Worm (Caenorhabditis elegans) whole organism, dauer: ENCODE results near the gene mars-1.

ENCODE experiments used
- unc-62 ChIP-seq: sonication (generic microtip); optimal IDR thresholded peaks from 2 replicates; lab custom pipeline; 2017; ENCODE audit warnings: missing biosample characterization, missing genetic modification reagents, missing genetic modification characterization

The mars-1 gene

DNA sequence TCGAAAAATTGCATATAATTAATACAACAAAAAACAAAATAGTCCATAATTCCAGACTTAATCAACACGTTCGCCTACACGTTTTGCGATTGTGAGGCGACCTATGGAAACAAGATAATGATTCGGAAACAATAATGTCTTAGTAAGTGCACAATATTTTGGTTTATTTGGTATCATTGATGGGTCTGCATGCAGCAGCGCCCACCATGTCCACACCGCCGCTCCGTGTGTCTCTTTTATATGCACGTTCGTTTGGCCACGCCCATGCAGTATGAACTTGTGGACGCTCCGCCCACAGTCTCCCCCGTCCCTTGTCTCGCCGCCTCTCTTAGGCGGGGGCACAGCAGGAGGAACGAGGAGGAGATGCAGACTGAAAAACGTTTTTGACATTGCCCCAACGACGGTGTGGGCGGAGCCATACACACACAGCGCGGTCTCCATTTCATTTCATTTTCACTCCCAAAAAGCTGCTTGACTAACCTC lies 41.1 kb downstream of the mars-1 start, which contains the start of gene mig-38:
Gene mig-38 (plus strand): TSS at position 54 of the 483 bp plus-strand sequence.
- TF ChIP-seq unc-62 (GFP tag; lab: Kevin White, UChicago), result no peak

- TF ChIP-seq unc-62 (GFP tag; lab: Kevin White, UChicago), result no peak
Measured at ce11 chrIV:11593415-11594190, 41.7 kb downstream of the mars-1 start, which contains the start of gene F40F11.3. F40F11.3 (minus strand) TSS chrIV:11594003.

- no peak for TF ChIP-seq unc-62 (GFP tag; lab: Kevin White, UChicago)
Measured at ce11 chrIV:11592820-11593219, 42.5 kb downstream of the mars-1 start.

DNA sequence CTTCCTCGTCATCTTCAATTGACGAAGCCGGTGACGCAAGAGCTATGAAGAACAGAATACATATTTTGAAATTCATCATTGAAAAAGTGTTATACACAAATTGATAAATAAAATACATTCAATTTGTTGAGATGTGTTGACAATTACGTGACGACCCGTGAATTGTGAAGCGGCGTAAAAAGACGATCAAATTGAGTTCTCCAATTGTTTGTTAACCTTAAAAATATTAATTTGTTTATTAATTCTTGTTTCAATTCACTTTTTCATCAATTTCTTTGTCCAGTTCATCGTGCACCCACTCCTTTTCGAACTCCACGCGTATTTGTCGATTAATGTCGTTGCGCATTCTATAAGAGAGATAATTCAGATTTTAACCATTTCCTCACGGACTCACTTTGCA lies 43.1 kb downstream of the mars-1 start, which contains the start of gene spe-36:
Gene spe-36 (minus strand): TSS at position 101 of the 400 bp plus-strand sequence.
- no peak for TF ChIP-seq unc-62 (GFP tag; lab: Kevin White, UChicago)

- TF ChIP-seq unc-62 (GFP tag; lab: Kevin White, UChicago), result no peak
Measured at ce11 chrIV:11586484-11586883, 48.8 kb downstream of the mars-1 start.

ce11 chrIV:11584853-11585252 lies 50.4 kb downstream of the mars-1 start:
- no peak for TF ChIP-seq unc-62 (GFP tag; lab: Kevin White, UChicago)

- no peak for TF ChIP-seq unc-62 (GFP tag; lab: Kevin White, UChicago)
Measured at ce11 chrIV:11583906-11584378, 51.3 kb downstream of the mars-1 start, which contains the start of gene F12F6.1. F12F6.1 (plus strand) TSS chrIV:11583956.

ce11 chrIV:11582450-11583166 lies 52.7 kb downstream of the mars-1 start:
- no peak for TF ChIP-seq unc-62 (GFP tag; lab: Kevin White, UChicago)
